Worm (Caenorhabditis elegans): Measurements from ENCODE around the gene acs-14.

DNA sequence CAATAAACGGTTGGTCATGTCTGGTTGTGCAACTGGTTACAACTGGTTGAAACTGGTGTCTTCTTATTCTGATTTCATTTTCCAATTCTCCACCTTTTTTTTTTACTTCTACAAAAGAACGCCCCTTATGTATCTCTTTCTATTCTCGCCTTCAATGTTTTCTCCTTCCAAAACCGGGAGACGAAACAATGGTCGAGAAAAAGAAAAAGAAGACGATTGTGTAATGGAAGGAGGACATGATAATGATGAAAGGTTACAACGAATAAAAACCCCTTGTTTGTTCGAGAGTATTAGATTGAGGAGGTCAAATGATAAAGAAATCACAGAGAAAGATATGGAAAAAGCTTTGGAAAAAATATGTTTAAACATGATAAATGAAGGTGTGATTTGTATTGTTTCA, 10.9 kb downstream of the acs-14 start, which contains the start of gene C50F4.8:
- no peak for TF ChIP-seq tbx-37 (GFP tag; conservative IDR thresholded peaks at IDR 0.05)
- no peak for TF ChIP-seq B0310.2 (tag; optimal IDR thresholded peaks at IDR 0.05)
- TF ChIP-seq sea-1 (GFP tag; conservative IDR thresholded peaks at IDR 0.05), result no peak
- TF ChIP-seq hmg-4 (GFP tag; optimal IDR thresholded peaks at IDR 0.05), result no peak
- no peak for TF ChIP-seq aly-1 (tag; optimal IDR thresholded peaks at IDR 0.05)
- TF ChIP-seq F13C5.2 (tag; optimal IDR thresholded peaks at IDR 0.05), result no peak
- no peak for TF ChIP-seq flt-1 (GFP tag; IDR thresholded peaks at IDR 0.05)
- no peak for TF ChIP-seq ama-1 (optimal IDR thresholded peaks at IDR 0.05)
- no peak for TF ChIP-seq hmbx-1 (tag; optimal IDR thresholded peaks at IDR 0.05)
- no peak for TF ChIP-seq ets-7 (tag; optimal IDR thresholded peaks at IDR 0.05)
- no peak for TF ChIP-seq scrt-1 (GFP tag; IDR thresholded peaks at IDR 0.05)
- no peak for TF ChIP-seq tbx-11 (GFP tag; IDR thresholded peaks at IDR 0.05)
- no peak for TF ChIP-seq hnd-1 (tag; optimal IDR thresholded peaks at IDR 0.05)
- no peak for TF ChIP-seq tra-4 (tag; optimal IDR thresholded peaks at IDR 0.05)
